Fruit fly (Drosophila melanogaster) whole organism, prepupa: Measurements from ENCODE around the gene Rh4.

Source experiments
- Blimp-1 ChIP-seq: fragments of 200-800 bp; sonication (Bioruptor generic); optimal IDR thresholded peaks from 3 replicates; lab custom pipeline; 2017; ENCODE audit warnings: missing biosample characterization, missing genetic modification characterization, mild to moderate bottlenecking, moderate library complexity, missing genetic modification reagents
- CG10669 ChIP-seq: fragments of 200-800 bp; sonication (Bioruptor generic); optimal IDR thresholded peaks from 3 replicates; lab custom pipeline; 2018; ENCODE audit warnings: missing biosample characterization, mild to moderate bottlenecking, missing genetic modification characterization, moderate library complexity
- CG11762 ChIP-seq: fragments of 200-800 bp; sonication (Bioruptor generic); optimal IDR thresholded peaks from 3 replicates; lab custom pipeline; 2016; ENCODE audit warnings: missing biosample characterization, missing genetic modification characterization; ENCODE audit not compliant: insufficient read depth
- CG16779 ChIP-seq: fragments of 200-800 bp; sonication (Bioruptor generic); optimal IDR thresholded peaks from 3 replicates; lab custom pipeline; 2017; ENCODE audit warnings: missing biosample characterization, mild to moderate bottlenecking, missing genetic modification characterization
- CG3032 ChIP-seq: fragments of 200-800 bp; optimal IDR thresholded peaks from 2 replicates; lab custom pipeline; 2019; ENCODE audit warnings: missing biosample characterization, mild to moderate bottlenecking, missing genetic modification characterization, moderate library complexity
- CG32006 ChIP-seq: fragments of 200-800 bp; sonication (Bioruptor generic); optimal IDR thresholded peaks from 3 replicates; lab custom pipeline; 2017; ENCODE audit warnings: missing biosample characterization, mild to moderate bottlenecking, missing genetic modification characterization
- CG34406 ChIP-seq: fragments of 200-800 bp; sonication (Bioruptor generic); optimal IDR thresholded peaks from 3 replicates; lab custom pipeline; 2016; ENCODE audit warnings: missing biosample characterization, missing genetic modification characterization
- CG3919 ChIP-seq: fragments of 200-800 bp; sonication (Bioruptor generic); optimal IDR thresholded peaks from 3 replicates; lab custom pipeline; 2016; ENCODE audit warnings: missing biosample characterization, missing genetic modification characterization
- CG4318 ChIP-seq: fragments of 200-800 bp; sonication (Bioruptor generic); optimal IDR thresholded peaks from 3 replicates; lab custom pipeline; 2017; ENCODE audit warnings: missing biosample characterization, mild to moderate bottlenecking, missing genetic modification characterization
- CG6163 ChIP-seq: fragments of 200-800 bp; sonication (Bioruptor generic); IDR thresholded peaks from 3 replicates; pipeline ENCODE4 v1.3.6; 2022; ENCODE audit warnings: missing biosample characterization, missing genetic modification characterization
- CG6792 ChIP-seq: fragments of 200-800 bp; sonication (Bioruptor generic); optimal IDR thresholded peaks from 3 replicates; lab custom pipeline; 2016; ENCODE audit warnings: missing biosample characterization, missing genetic modification characterization
- CG6808 ChIP-seq: fragments of 200-800 bp; sonication (Bioruptor generic); optimal IDR thresholded peaks from 3 replicates; lab custom pipeline; 2017; ENCODE audit warnings: missing biosample characterization, missing genetic modification characterization, mild to moderate bottlenecking, moderate library complexity, missing genetic modification reagents
- CG6854 ChIP-seq: fragments of 200-800 bp; sonication (Bioruptor generic); optimal IDR thresholded peaks from 2 replicates; lab custom pipeline; 2017; ENCODE audit warnings: missing biosample characterization, mild to moderate bottlenecking, missing genetic modification characterization
- CG8119 ChIP-seq: fragments of 200-800 bp; sonication (Bioruptor generic); IDR thresholded peaks from 3 replicates; pipeline ENCODE4 v1.3.6; 2022; ENCODE audit warnings: missing biosample characterization, missing genetic modification characterization
- CG8319 ChIP-seq: fragments of 200-800 bp; sonication (Bioruptor generic); optimal IDR thresholded peaks from 3 replicates; lab custom pipeline; 2016; ENCODE audit warnings: missing biosample characterization, missing genetic modification characterization
- CG8632 ChIP-seq: fragments of 200-800 bp; sonication (Bioruptor generic); optimal IDR thresholded peaks from 3 replicates; lab custom pipeline; 2016; ENCODE audit warnings: missing biosample characterization, missing genetic modification characterization
- CG9139 ChIP-seq: fragments of 200-800 bp; sonication (Bioruptor generic); optimal IDR thresholded peaks from 3 replicates; lab custom pipeline; 2017; ENCODE audit warnings: missing biosample characterization, mild to moderate bottlenecking, missing genetic modification characterization
- Eip78C ChIP-seq: fragments of 200-800 bp; sonication (Bioruptor generic); peaks from one replicate; lab custom pipeline; 2016; ENCODE audit warnings: missing biosample characterization, missing genetic modification characterization
- Eip93F ChIP-seq: fragments of 200-800 bp; sonication (Bioruptor generic); optimal IDR thresholded peaks from 2 replicates; lab custom pipeline; 2016; ENCODE audit warnings: missing biosample characterization, mild to moderate bottlenecking, missing genetic modification characterization
- Gug ChIP-seq: fragments of 200-800 bp; sonication (Bioruptor generic); IDR thresholded peaks from 2 replicates; pipeline ENCODE4 v1.3.6; 2022; ENCODE audit warnings: missing biosample characterization, missing genetic modification characterization
- Met ChIP-seq: fragments of 200-800 bp; sonication (Bioruptor generic); optimal IDR thresholded peaks from 3 replicates; lab custom pipeline; 2016; ENCODE audit warnings: missing biosample characterization, missing genetic modification characterization
- OdsH ChIP-seq: fragments of 200-800 bp; sonication (Bioruptor generic); optimal IDR thresholded peaks from 3 replicates; lab custom pipeline; 2016; ENCODE audit warnings: missing biosample characterization, missing genetic modification characterization
- Smox ChIP-seq: fragments of 200-800 bp; sonication (Bioruptor generic); optimal IDR thresholded peaks from 3 replicates; lab custom pipeline; 2016; ENCODE audit warnings: missing biosample characterization, missing genetic modification characterization
- Sox102F ChIP-seq: fragments of 200-800 bp; sonication (Bioruptor generic); optimal IDR thresholded peaks from 2 replicates; lab custom pipeline; 2016; ENCODE audit warnings: missing biosample characterization, mild to moderate bottlenecking, missing genetic modification characterization
- achi ChIP-seq: fragments of 200-800 bp; sonication (Bioruptor generic); optimal IDR thresholded peaks from 3 replicates; lab custom pipeline; 2016; ENCODE audit warnings: missing biosample characterization, missing genetic modification characterization
- dac ChIP-seq: fragments of 200-800 bp; sonication (Bioruptor generic); optimal IDR thresholded peaks from 2 replicates; lab custom pipeline; 2017; ENCODE audit warnings: missing biosample characterization, mild to moderate bottlenecking, missing genetic modification characterization
- eg ChIP-seq: fragments of 200-800 bp; sonication (Bioruptor generic); IDR thresholded peaks from 3 replicates; pipeline ENCODE4 v1.3.6; 2022; ENCODE audit warnings: missing biosample characterization, missing genetic modification characterization
- fd59A ChIP-seq: fragments of 200-800 bp; sonication (Bioruptor generic); optimal IDR thresholded peaks from 2 replicates; lab custom pipeline; 2017; ENCODE audit warnings: missing biosample characterization, mild to moderate bottlenecking, missing genetic modification characterization, missing genetic modification reagents
- fkh ChIP-seq: fragments of 200-800 bp; sonication (Bioruptor generic); optimal IDR thresholded peaks from 3 replicates; lab custom pipeline; 2017; ENCODE audit warnings: missing biosample characterization, mild to moderate bottlenecking, missing genetic modification characterization, moderate library complexity
- net ChIP-seq: fragments of 200-800 bp; sonication (Bioruptor generic); optimal IDR thresholded peaks from 3 replicates; lab custom pipeline; 2016; ENCODE audit warnings: missing biosample characterization, missing genetic modification characterization
- pdm3 ChIP-seq: fragments of 200-800 bp; sonication (Bioruptor generic); optimal IDR thresholded peaks from 3 replicates; lab custom pipeline; 2016; ENCODE audit warnings: missing biosample characterization, missing genetic modification characterization
- spab ChIP-seq: fragments of 200-800 bp; sonication (Bioruptor generic); optimal IDR thresholded peaks from 2 replicates; lab custom pipeline; 2017; ENCODE audit warnings: missing biosample characterization, mild to moderate bottlenecking, missing genetic modification characterization, missing genetic modification reagents
- ss ChIP-seq, 2 experiments: fragments of 200-800 bp; sonication (Bioruptor generic); optimal IDR thresholded peaks; 2 replicates in 1 of 2; 3 replicates in 1 of 2; lab custom pipeline; 2017 to 2018; ENCODE audit warnings: mild to moderate bottlenecking in 2 of 2, missing biosample characterization in 2 of 2, missing genetic modification characterization in 2 of 2, moderate library complexity in 1 of 2
- svp ChIP-seq: fragments of 200-800 bp; sonication (Bioruptor generic); peaks from one replicate; lab custom pipeline; 2016; ENCODE audit warnings: missing biosample characterization, missing genetic modification characterization
- topi ChIP-seq: fragments of 200-800 bp; sonication (Bioruptor generic); optimal IDR thresholded peaks from 3 replicates; lab custom pipeline; 2016; ENCODE audit warnings: missing biosample characterization, missing genetic modification characterization
- vri ChIP-seq: fragments of 200-800 bp; sonication (Bioruptor generic); optimal IDR thresholded peaks from 3 replicates; lab custom pipeline; 2016; ENCODE audit warnings: missing biosample characterization, mild to moderate bottlenecking, missing genetic modification characterization

The Rh4 gene

DNA sequence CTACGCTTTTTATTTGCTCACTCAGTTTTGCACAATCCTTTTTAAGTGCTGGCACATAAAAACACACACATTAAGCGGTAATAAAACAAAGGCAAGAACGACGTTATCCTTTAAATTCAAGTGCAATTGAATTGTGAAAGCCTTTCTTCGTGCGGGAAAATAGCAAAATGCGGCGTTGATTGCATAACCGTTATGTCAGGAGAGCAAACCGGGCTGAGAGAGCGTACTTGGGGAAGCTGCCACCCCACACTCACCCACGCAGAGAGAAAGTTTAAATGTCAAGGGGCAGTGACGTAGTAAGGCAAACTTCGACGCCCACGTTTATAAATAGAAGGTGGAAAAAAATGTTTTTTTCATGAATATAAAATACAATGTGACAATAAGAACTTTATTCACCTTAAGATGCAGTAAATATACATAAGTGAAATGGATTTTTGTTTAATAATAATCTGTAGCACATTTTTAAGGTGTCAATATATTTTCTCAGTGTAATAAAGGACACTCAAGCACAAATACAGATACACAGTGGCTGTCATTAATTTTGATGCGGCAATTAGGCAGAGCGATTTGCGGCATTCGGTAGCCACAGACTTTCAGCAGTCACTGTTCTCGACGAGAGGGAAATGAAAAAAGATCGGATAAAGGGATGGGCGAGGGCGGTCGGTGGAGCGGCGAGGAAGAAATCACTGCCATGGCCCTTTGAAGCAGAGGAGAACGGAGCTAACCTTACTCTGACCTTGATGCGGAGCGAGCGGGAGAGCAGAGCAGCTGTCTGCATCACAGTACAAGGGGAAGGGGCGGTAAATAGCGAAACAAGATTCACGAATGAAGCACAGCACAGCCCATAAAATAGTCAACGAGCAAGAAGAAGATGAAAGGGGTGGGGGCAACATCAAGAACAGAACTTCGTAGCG lies 56.3 kb downstream of the Rh4 start (continued):
- TF ChIP-seq CG3919 (GFP tag; lab: Kevin White, UChicago) (peak; percentile 48), CG6163 (GFP tag; lab: Robert Waterston, UW) (peak; percentile 30; the same call in 1 of the 3 replicates), fd59A (GFP tag; lab: Kevin White, UChicago) (peak; percentile 29), net (no peak), spab (GFP tag; lab: Kevin White, UChicago) (peak; percentile 29), CG9139 (peak; percentile 42), CG10669 (GFP tag; lab: Kevin White, UChicago) (peak; percentile 61), CG8119 (GFP tag; lab: Robert Waterston, UW) (no peak; the same call in 2 of the 3 replicates), Eip78C (GFP tag; lab: Kevin White, UChicago) (peak; percentile 86), vri (GFP tag; lab: Kevin White, UChicago) (peak; percentile 7), topi (GFP tag; lab: Kevin White, UChicago) (peak; percentile 56), achi (GFP tag; lab: Kevin White, UChicago) (peak; percentile 51), CG34406 (GFP tag; lab: Kevin White, UChicago) (peak; percentile 35), pdm3 (GFP tag; lab: Kevin White, UChicago) (peak; percentile 56), CG3032 (tag; lab: Kevin White, UChicago) (peak; percentile 64), fkh (no peak)

DNA sequence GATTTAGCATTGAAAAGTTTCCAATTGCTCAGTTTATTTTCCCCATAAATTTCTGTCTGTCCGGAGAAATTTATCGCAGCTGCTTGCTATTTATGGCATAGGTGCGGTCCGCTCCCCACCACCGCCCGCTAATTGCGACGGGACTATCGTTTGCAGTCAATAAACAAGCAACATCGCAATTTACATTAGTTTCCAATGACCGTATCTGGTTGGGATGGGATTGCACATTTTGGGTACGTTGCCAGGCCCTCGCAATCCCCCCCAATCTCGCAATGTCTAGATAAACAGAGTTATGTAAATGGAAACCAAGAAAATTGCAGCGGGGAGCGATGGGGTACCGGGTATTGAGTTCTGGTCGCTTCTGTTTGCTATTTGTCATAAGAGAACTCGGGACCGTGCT lies 57.7 kb downstream of the Rh4 start, which contains the start of gene nudC:
nudC (plus strand) TSS at position 368 of the 400 bp plus-strand sequence.
- TF ChIP-seq CG6854 (GFP tag; lab: Kevin White, UChicago), result no peak
- no peak for TF ChIP-seq CG11762 (GFP tag; lab: Kevin White, UChicago)
- TF ChIP-seq topi (GFP tag; lab: Kevin White, UChicago), result no peak
- no peak for TF ChIP-seq CG10669 (GFP tag; lab: Kevin White, UChicago)
- peak; percentile 54 for TF ChIP-seq Eip78C (GFP tag; lab: Kevin White, UChicago)
- TF ChIP-seq fkh, result peak; percentile 77
- TF ChIP-seq CG8632 (GFP tag; lab: Kevin White, UChicago), result no peak
- peak in 1 of 2 experiments; percentile 1 for TF ChIP-seq ss (GFP tag; optimal IDR thresholded peaks at IDR 0.05; lab: Kevin White, UChicago)
- no peak for TF ChIP-seq CG6792 (GFP tag; lab: Kevin White, UChicago)
- TF ChIP-seq achi (GFP tag; lab: Kevin White, UChicago), result no peak
- no peak for TF ChIP-seq CG4318 (GFP tag; lab: Kevin White, UChicago)
- no peak for TF ChIP-seq OdsH (GFP tag; lab: Kevin White, UChicago)
- no peak for TF ChIP-seq CG32006
- TF ChIP-seq CG8319 (GFP tag; lab: Kevin White, UChicago), result no peak
- TF ChIP-seq vri (GFP tag; lab: Kevin White, UChicago), result peak; percentile 60
- peak; percentile 7 for TF ChIP-seq CG6808

dm6 chr3L:16803708-16804350 lies 58.5 kb downstream of the Rh4 start:
- TF ChIP-seq Smox (GFP tag; lab: Kevin White, UChicago) (peak; percentile 8), CG6163 (GFP tag; lab: Robert Waterston, UW) (peak; percentile 34; the same call in 1 of the 3 replicates), dac (GFP tag; lab: Kevin White, UChicago) (no peak), CG16779 (peak; percentile 37), fkh (no peak), CG4318 (GFP tag; lab: Kevin White, UChicago) (no peak), Sox102F (GFP tag; lab: Kevin White, UChicago) (peak; percentile 24), Met (GFP tag; lab: Kevin White, UChicago) (peak; percentile 16), Eip93F (GFP tag; lab: Kevin White, UChicago) (peak; percentile 13), CG3919 (GFP tag; lab: Kevin White, UChicago) (no peak), CG8319 (GFP tag; lab: Kevin White, UChicago) (no peak), Eip78C (GFP tag; lab: Kevin White, UChicago) (peak; percentile 47), topi (GFP tag; lab: Kevin White, UChicago) (peak; percentile 13), eg (GFP tag; lab: Robert Waterston, UW) (peak; percentile 33; the same call in 1 of the 3 replicates), CG34406 (GFP tag; lab: Kevin White, UChicago) (no peak), Blimp-1 (peak; percentile 15), vri (GFP tag; lab: Kevin White, UChicago) (peak; percentile 93), svp (GFP tag; lab: Kevin White, UChicago) (peak; percentile 70), Gug (GFP tag; lab: Robert Waterston, UW) (0 out of 2 replicates have a peak, but pooled peaks have one; percentile 10)
- TF ChIP-seq, all 60 proteins: peak for 13
